Worm (Caenorhabditis elegans) whole organism, L4 larva: Measurements from ENCODE around the gene str-214.

Source experiments
- nhr-11 ChIP-seq: fragments of 150-350 bp; optimal IDR thresholded peaks from 2 replicates; lab custom pipeline; 2014; ENCODE audit warnings: missing biosample characterization, missing genetic modification characterization
- pqm-1 ChIP-seq: sonication (generic microtip); optimal IDR thresholded peaks from 2 replicates; lab custom pipeline; 2017; ENCODE audit warnings: missing biosample characterization, missing genetic modification characterization

DNA sequence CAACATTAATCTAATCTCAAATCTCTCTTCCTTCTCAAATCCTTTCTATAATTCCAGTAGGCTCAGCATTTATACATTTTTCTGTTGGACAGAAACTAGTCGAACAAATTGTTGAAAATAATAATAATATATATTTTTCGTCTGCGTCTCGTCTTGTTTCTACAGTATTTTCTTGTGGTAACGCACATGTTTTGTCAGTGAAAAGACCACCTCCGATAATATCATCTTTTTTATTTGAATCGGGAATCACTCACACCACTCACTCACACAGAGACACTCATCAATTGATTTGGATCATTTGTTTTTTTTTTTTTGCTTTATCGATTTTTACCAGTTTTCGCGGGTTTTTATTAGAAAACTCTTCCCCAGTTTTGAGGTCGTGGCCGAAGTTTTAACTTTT is 39.6 kb downstream of the str-214 start:
- TF ChIP-seq nhr-11 (no peak), pqm-1 (tag; lab: Kevin White, UChicago) (no peak)
